Worm (Caenorhabditis elegans): ENCODE measurements around the gene fbxa-182.

DNA sequence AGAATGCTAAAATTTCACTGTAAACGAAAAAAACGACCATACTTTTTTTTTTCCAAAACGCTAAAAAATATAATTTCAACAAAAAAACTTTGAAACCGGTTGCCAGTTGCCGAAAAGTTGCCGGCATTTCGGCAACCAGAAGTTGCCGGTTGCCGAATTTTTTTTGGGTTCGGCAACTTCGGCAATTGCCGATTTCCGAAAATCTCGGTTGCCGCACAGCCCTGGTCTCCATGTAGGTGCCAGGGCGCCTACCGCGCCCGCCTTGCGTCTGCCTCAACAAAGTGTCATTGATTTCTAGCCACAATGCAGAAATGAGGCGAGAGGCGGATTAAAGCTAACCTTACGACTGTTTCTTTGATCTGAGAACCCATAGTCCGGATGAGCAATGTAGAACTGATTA lies 1.5 kb downstream of the fbxa-182 start:
- TF ChIP-seq him-1 (tag; optimal IDR thresholded peaks at IDR 0.05), result no peak
- TF ChIP-seq dao-5 (tag; optimal IDR thresholded peaks at IDR 0.05), result no peak
- no peak for TF ChIP-seq W03F9.2 (tag; optimal IDR thresholded peaks at IDR 0.05)
